Fruit fly (Drosophila melanogaster) whole organism, embryonic: ENCODE measurements around the gene CG7332.
A peak's percentile ranks its signal among the peaks of the same experiment; 100 is the strongest.

ENCODE experiments used
- Antp ChIP-seq: fragments of 200-800 bp; sonication (Bioruptor generic); optimal IDR thresholded peaks from 3 replicates; lab custom pipeline; 2016; ENCODE audit warnings: missing biosample characterization, missing genetic modification characterization
- BtbVII ChIP-seq: fragments of 200-800 bp; sonication (Bioruptor generic); optimal IDR thresholded peaks from 3 replicates; lab custom pipeline; 2017; ENCODE audit warnings: missing biosample characterization, mild to moderate bottlenecking, missing genetic modification characterization
- CG10209 ChIP-seq: fragments of 200-800 bp; sonication (Bioruptor generic); optimal IDR thresholded peaks from 3 replicates; lab custom pipeline; 2017; ENCODE audit warnings: missing biosample characterization, mild to moderate bottlenecking, missing genetic modification characterization, missing genetic modification reagents
- CG11695 ChIP-seq: fragments of 200-800 bp; sonication (Bioruptor generic); IDR thresholded peaks from 3 replicates; pipeline ENCODE4 v1.3.6; 2022; ENCODE audit warnings: missing biosample characterization, missing genetic modification characterization
- CG12104 ChIP-seq: fragments of 200-800 bp; sonication (Bioruptor generic); optimal IDR thresholded peaks from 3 replicates; lab custom pipeline; 2016; ENCODE audit warnings: missing biosample characterization, missing genetic modification characterization
- CG12299 ChIP-seq: fragments of 200-800 bp; sonication (Bioruptor generic); optimal IDR thresholded peaks from 2 replicates; lab custom pipeline; 2018; ENCODE audit warnings: missing biosample characterization, mild to moderate bottlenecking, missing genetic modification characterization
- CG12659 ChIP-seq: fragments of 200-800 bp; sonication (Bioruptor generic); optimal IDR thresholded peaks from 3 replicates; lab custom pipeline; 2017; ENCODE audit warnings: mild to moderate bottlenecking, missing biosample characterization, missing genetic modification reagents, missing genetic modification characterization
- CG13296 ChIP-seq: fragments of 200-800 bp; sonication (Bioruptor generic); optimal IDR thresholded peaks from 3 replicates; lab custom pipeline; 2018; ENCODE audit warnings: missing biosample characterization, mild to moderate bottlenecking, missing genetic modification characterization
- CG13775 ChIP-seq: fragments of 200-800 bp; sonication (Bioruptor generic); optimal IDR thresholded peaks from 3 replicates; lab custom pipeline; 2017; ENCODE audit warnings: missing biosample characterization, mild to moderate bottlenecking, missing genetic modification characterization
- CG14441 ChIP-seq: fragments of 200-800 bp; sonication (Bioruptor generic); IDR thresholded peaks from 2 replicates; pipeline ENCODE4 v1.3.6; 2022; ENCODE audit warnings: missing biosample characterization, missing genetic modification characterization
- CG17359 ChIP-seq: fragments of 200-800 bp; sonication (Bioruptor generic); optimal IDR thresholded peaks from 3 replicates; lab custom pipeline; 2018; ENCODE audit warnings: missing biosample characterization, mild to moderate bottlenecking, missing genetic modification characterization, moderate library complexity
- CG17612 ChIP-seq: fragments of 200-800 bp; sonication (Bioruptor generic); IDR thresholded peaks from 2 replicates; pipeline ENCODE4 v1.3.6; 2022; ENCODE audit warnings: missing biosample characterization, missing genetic modification characterization
- CG18476 ChIP-seq: fragments of 200-800 bp; sonication (Bioruptor generic); optimal IDR thresholded peaks from 2 replicates; lab custom pipeline; 2016; ENCODE audit warnings: missing biosample characterization, mild to moderate bottlenecking, missing genetic modification characterization
- CG2678 ChIP-seq: fragments of 200-800 bp; sonication (Bioruptor generic); optimal IDR thresholded peaks from 3 replicates; lab custom pipeline; 2019; ENCODE audit warnings: missing biosample characterization, mild to moderate bottlenecking, missing genetic modification characterization, moderate library complexity
- CG2712 ChIP-seq: fragments of 200-800 bp; optimal IDR thresholded peaks from 3 replicates; lab custom pipeline; 2019; ENCODE audit warnings: missing biosample characterization, mild to moderate bottlenecking, missing genetic modification characterization, moderate library complexity
- CG3065 ChIP-seq: fragments of 200-800 bp; sonication (Bioruptor generic); optimal IDR thresholded peaks from 2 replicates; lab custom pipeline; 2016; ENCODE audit warnings: missing biosample characterization, missing genetic modification characterization
- CG32532 ChIP-seq: fragments of 200-800 bp; sonication (Bioruptor generic); IDR thresholded peaks from 2 replicates; pipeline ENCODE4 v1.3.6; 2022; ENCODE audit warnings: missing biosample characterization, missing genetic modification characterization
- CG3847 ChIP-seq: fragments of 200-800 bp; sonication (Bioruptor generic); IDR thresholded peaks from 2 replicates; pipeline ENCODE4 v1.3.6; 2022; ENCODE audit warnings: missing biosample characterization, missing genetic modification characterization
- CG6254 ChIP-seq: fragments of 200-800 bp; sonication (Bioruptor generic); optimal IDR thresholded peaks from 3 replicates; lab custom pipeline; 2017; ENCODE audit warnings: mild to moderate bottlenecking, missing biosample characterization, missing genetic modification reagents, missing genetic modification characterization
- CG6813 ChIP-seq: fragments of 200-800 bp; sonication (Bioruptor generic); optimal IDR thresholded peaks from 2 replicates; lab custom pipeline; 2017; ENCODE audit warnings: missing biosample characterization, missing genetic modification characterization, mild to moderate bottlenecking, moderate library complexity, missing genetic modification reagents
- CG8924 ChIP-seq: fragments of 200-800 bp; optimal IDR thresholded peaks from 3 replicates; lab custom pipeline; 2019; ENCODE audit warnings: missing biosample characterization, mild to moderate bottlenecking, missing genetic modification characterization, moderate library complexity
- CG9437 ChIP-seq: fragments of 200-800 bp; sonication (Bioruptor generic); optimal IDR thresholded peaks from 2 replicates; lab custom pipeline; 2018; ENCODE audit warnings: missing biosample characterization, mild to moderate bottlenecking, missing genetic modification characterization
- CG9727 ChIP-seq: fragments of 200-800 bp; sonication (Bioruptor generic); optimal IDR thresholded peaks from 3 replicates; lab custom pipeline; 2017; ENCODE audit warnings: missing biosample characterization, mild to moderate bottlenecking, missing genetic modification characterization
- CG9797 ChIP-seq: fragments of 200-800 bp; sonication (Bioruptor generic); optimal IDR thresholded peaks from 3 replicates; lab custom pipeline; 2018; ENCODE audit warnings: missing biosample characterization, mild to moderate bottlenecking, missing genetic modification characterization
- Ets65A ChIP-seq: fragments of 200-800 bp; sonication (Bioruptor generic); peaks from one replicate; lab custom pipeline; 2016; ENCODE audit warnings: missing biosample characterization, missing genetic modification characterization
- Fer1 ChIP-seq: fragments of 200-800 bp; sonication (Bioruptor generic); optimal IDR thresholded peaks from 2 replicates; lab custom pipeline; 2017; ENCODE audit warnings: missing biosample characterization, mild to moderate bottlenecking, missing genetic modification characterization
- Hmr ChIP-seq: fragments of 200-800 bp; sonication (Bioruptor generic); optimal IDR thresholded peaks from 3 replicates; lab custom pipeline; 2017; ENCODE audit warnings: mild to moderate bottlenecking, missing biosample characterization, missing genetic modification reagents, missing genetic modification characterization
- Hmx ChIP-seq: fragments of 200-800 bp; sonication (Bioruptor generic); optimal IDR thresholded peaks from 2 replicates; lab custom pipeline; 2016; ENCODE audit warnings: missing biosample characterization, missing genetic modification characterization
- Mrtf ChIP-seq: fragments of 200-800 bp; sonication (Bioruptor generic); IDR thresholded peaks from 3 replicates; pipeline ENCODE4 v1.3.6; 2022; ENCODE audit warnings: missing biosample characterization, missing genetic modification characterization
- Pdp1 ChIP-seq, 2 experiments: fragments of 200-800 bp; sonication (Bioruptor generic); optimal IDR thresholded peaks; 3 replicates each; lab custom pipeline; 2016; ENCODE audit warnings: missing biosample characterization in 2 of 2, missing genetic modification characterization in 2 of 2, mild to moderate bottlenecking in 1 of 2, moderate library complexity in 1 of 2
- Ptx1 ChIP-seq: fragments of 200-800 bp; sonication (Bioruptor generic); IDR thresholded peaks from 2 replicates; pipeline ENCODE4 v1.3.6; 2022; ENCODE audit warnings: missing biosample characterization, missing genetic modification characterization
- Sin3A ChIP-seq: fragments of >200 bp; optimal IDR thresholded peaks from 2 replicates; lab custom pipeline; 2018
- Trl ChIP-seq, 3 experiments: fragments of >200 bp in 2 of 3; fragments of 200-800 bp in 1 of 3; sonication (Bioruptor generic) in 1 of 3; optimal IDR thresholded peaks; 2 replicates in 1 of 3; 3 replicates in 2 of 3; lab custom pipeline; 2016 to 2017; ENCODE audit warnings: missing biosample characterization in 1 of 3, missing genetic modification characterization in 1 of 3
- dpn ChIP-seq, 2 experiments: fragments of 200-800 bp; sonication (Bioruptor generic); optimal IDR thresholded peaks; 3 replicates each; lab custom pipeline; 2016; ENCODE audit warnings: missing biosample characterization in 2 of 2, missing genetic modification characterization in 2 of 2
- ems ChIP-seq: fragments of 200-800 bp; sonication (Bioruptor generic); optimal IDR thresholded peaks from 3 replicates; lab custom pipeline; 2016; ENCODE audit warnings: missing biosample characterization, missing genetic modification characterization
- esg ChIP-seq: fragments of 200-800 bp; sonication (Bioruptor generic); conservative IDR thresholded peaks from 2 replicates; pipeline ENCODE4 v1.3.6; 2022; ENCODE audit warnings: missing biosample characterization, missing genetic modification characterization
- fu2 ChIP-seq: fragments of 200-800 bp; sonication (Bioruptor generic); optimal IDR thresholded peaks from 2 replicates; lab custom pipeline; 2016; ENCODE audit warnings: missing biosample characterization, missing genetic modification characterization
- grau ChIP-seq: fragments of 200-800 bp; optimal IDR thresholded peaks from 3 replicates; lab custom pipeline; 2019; ENCODE audit warnings: missing biosample characterization, mild to moderate bottlenecking, missing genetic modification characterization, moderate library complexity
- ind ChIP-seq: fragments of 200-800 bp; sonication (Bioruptor generic); optimal IDR thresholded peaks from 3 replicates; lab custom pipeline; 2016; ENCODE audit warnings: missing biosample characterization, missing genetic modification characterization
- inv ChIP-seq: fragments of 200-800 bp; sonication (Bioruptor generic); IDR thresholded peaks from 2 replicates; pipeline ENCODE4 v1.3.6; 2022; ENCODE audit warnings: missing biosample characterization, missing genetic modification characterization; ENCODE audit not compliant: partially characterized antibody
- lmd ChIP-seq: fragments of 200-800 bp; sonication (Bioruptor generic); IDR thresholded peaks from 2 replicates; pipeline ENCODE4 v1.3.6; 2022; ENCODE audit warnings: missing biosample characterization, missing genetic modification characterization
- maf-S ChIP-seq: fragments of 200-800 bp; sonication (Bioruptor generic); optimal IDR thresholded peaks from 2 replicates; lab custom pipeline; 2016; ENCODE audit warnings: missing biosample characterization, missing genetic modification characterization
- mld ChIP-seq: fragments of 200-800 bp; sonication (Bioruptor generic); IDR thresholded peaks from 3 replicates; pipeline ENCODE4 v1.3.6; 2022; ENCODE audit warnings: missing biosample characterization, missing genetic modification characterization; ENCODE audit not compliant: partially characterized antibody
- nmo ChIP-seq: fragments of 200-800 bp; sonication (Bioruptor generic); optimal IDR thresholded peaks from 2 replicates; lab custom pipeline; 2018; ENCODE audit warnings: missing biosample characterization, mild to moderate bottlenecking, missing genetic modification characterization, moderate library complexity
- pzg ChIP-seq: fragments of 200-800 bp; sonication (Bioruptor generic); optimal IDR thresholded peaks from 3 replicates; lab custom pipeline; 2018; ENCODE audit warnings: missing biosample characterization, mild to moderate bottlenecking, missing genetic modification characterization, moderate library complexity
- salm ChIP-seq: fragments of 200-800 bp; sonication (Bioruptor generic); optimal IDR thresholded peaks from 2 replicates; lab custom pipeline; 2018; ENCODE audit warnings: missing biosample characterization, mild to moderate bottlenecking, missing genetic modification characterization
- ssp ChIP-seq: fragments of 200-800 bp; sonication (Bioruptor generic); IDR thresholded peaks from 2 replicates; pipeline ENCODE4 v1.3.6; 2022; ENCODE audit warnings: missing biosample characterization, missing genetic modification characterization
- sug ChIP-seq: fragments of 200-800 bp; optimal IDR thresholded peaks from 2 replicates; lab custom pipeline; 2019; ENCODE audit warnings: missing biosample characterization, mild to moderate bottlenecking, missing genetic modification characterization, moderate library complexity
- trem ChIP-seq: fragments of 200-800 bp; optimal IDR thresholded peaks from 3 replicates; lab custom pipeline; 2019; ENCODE audit warnings: missing biosample characterization, mild to moderate bottlenecking, missing genetic modification characterization, moderate library complexity

Gene CG7332

DNA sequence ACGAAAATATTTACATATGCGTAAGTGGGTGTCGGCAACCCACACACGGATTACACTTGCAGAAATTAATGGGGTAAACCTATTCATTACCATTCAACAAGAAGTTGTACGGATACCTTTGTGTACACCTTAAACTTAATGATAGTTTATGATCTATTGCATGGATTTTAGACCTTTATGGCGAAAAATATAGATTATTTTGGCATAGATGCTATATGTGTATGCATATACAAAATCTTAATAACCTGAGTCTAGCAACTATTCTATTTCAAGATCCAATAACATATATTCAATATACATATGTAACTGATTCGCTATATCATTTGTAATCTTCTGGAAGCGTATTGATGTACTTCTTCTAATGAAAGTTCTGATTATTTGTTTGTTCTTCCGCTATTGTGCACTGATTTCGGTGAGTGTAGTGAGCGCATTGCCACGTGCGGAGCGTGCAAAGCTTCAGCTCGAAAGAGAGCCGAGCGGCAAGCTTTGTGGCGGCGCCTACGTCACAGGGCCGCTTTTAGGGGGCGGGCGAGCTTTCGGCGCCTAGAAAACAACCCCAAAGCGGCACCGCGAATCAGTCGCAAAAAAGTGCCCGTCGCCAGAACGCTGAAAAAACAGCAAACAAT, 15.6 kb downstream of the CG7332 start, which contains the start of gene CG7378 (continued):
- TF ChIP-seq Antp (GFP tag; lab: Kevin White, UChicago): peak; percentile 22
- TF ChIP-seq CG32532 (GFP tag; lab: Robert Waterston, UW): peak; percentile 27; the same call in 1 of the 2 replicates
- TF ChIP-seq BtbVII (GFP tag; lab: Kevin White, UChicago): peak; percentile 48
- no peak for TF ChIP-seq fu2 (GFP tag; lab: Kevin White, UChicago)
- no peak for TF ChIP-seq salm
- TF ChIP-seq Trl (optimal IDR thresholded peaks at IDR 0.05; lab: Kevin White, UChicago): peak; percentile 1 to 13
- TF ChIP-seq Trl (GFP tag; optimal IDR thresholded peaks at IDR 0.05; lab: Kevin White, UChicago): peak; percentile 48
- TF ChIP-seq CG13296: peak; percentile 3
- TF ChIP-seq CG3847: peak; percentile 31; the same call in 1 of the 2 replicates
- peak; percentile 15 for TF ChIP-seq CG18476 (GFP tag; lab: Kevin White, UChicago)
- TF ChIP-seq CG12659: peak; percentile 49
- TF ChIP-seq pzg (GFP tag; lab: Kevin White, UChicago): no peak
- TF ChIP-seq Hmx: no peak
- no peak for TF ChIP-seq inv
- peak; percentile 69 for TF ChIP-seq sug (tag; lab: Kevin White, UChicago)
- TF ChIP-seq grau (tag; lab: Kevin White, UChicago): peak; percentile 40
- 0 out of 2 replicates have a peak, but pooled peaks have one; percentile 22 for TF ChIP-seq esg (GFP tag; lab: Robert Waterston, UW)
- TF ChIP-seq CG11695 (GFP tag; lab: Robert Waterston, UW): 0 out of 3 replicates have a peak, but pooled peaks have one; percentile 24
- peak; percentile 7; the same call in 1 of the 2 replicates for TF ChIP-seq lmd
- TF ChIP-seq CG14441 (GFP tag; lab: Robert Waterston, UW): no peak
- TF ChIP-seq ssp (GFP tag; lab: Robert Waterston, UW): no peak
- TF ChIP-seq ems (GFP tag; lab: Kevin White, UChicago): peak; percentile 18
- TF ChIP-seq CG2712: peak; percentile 24
- peak; percentile 79 for TF ChIP-seq CG9727 (GFP tag; lab: Kevin White, UChicago)
- TF ChIP-seq CG12104 (GFP tag; lab: Kevin White, UChicago): peak; percentile 33
- TF ChIP-seq trem (tag; lab: Kevin White, UChicago): no peak
- peak; percentile 48 for TF ChIP-seq CG9437 (GFP tag; lab: Kevin White, UChicago)
- TF ChIP-seq ind (GFP tag; lab: Kevin White, UChicago): peak; percentile 32
- TF ChIP-seq CG2678 (tag; lab: Kevin White, UChicago): peak; percentile 71
- no peak for TF ChIP-seq maf-S
- no peak for TF ChIP-seq CG9797 (GFP tag; lab: Kevin White, UChicago)
- peak; percentile 53 for TF ChIP-seq CG6813
- TF ChIP-seq Ets65A: peak; percentile 35
- no peak for TF ChIP-seq CG3065 (GFP tag; lab: Kevin White, UChicago)
- TF ChIP-seq Hmr (GFP tag; lab: Kevin White, UChicago): peak; percentile 64
- peak; percentile 49 for TF ChIP-seq nmo (GFP tag; lab: Kevin White, UChicago)
- TF ChIP-seq Mrtf (GFP tag; lab: Robert Waterston, UW): peak; percentile 50; the same call in 2 of the 3 replicates
- TF ChIP-seq Pdp1 (GFP tag; optimal IDR thresholded peaks at IDR 0.05; lab: Kevin White, UChicago): peak; percentile 28 to 68
- peak; percentile 48 for TF ChIP-seq CG8924 (tag; lab: Kevin White, UChicago)
- peak; percentile 54 for TF ChIP-seq CG13775 (GFP tag; lab: Kevin White, UChicago)
- no peak for TF ChIP-seq CG17612 (GFP tag; lab: Robert Waterston, UW)
- TF ChIP-seq CG10209 (GFP tag; lab: Kevin White, UChicago): peak; percentile 36
- no peak for TF ChIP-seq CG6254 (GFP tag; lab: Kevin White, UChicago)
- TF ChIP-seq mld: no peak
- no peak for TF ChIP-seq Sin3A (lab: Kevin White, UChicago)
- peak; percentile 5 for TF ChIP-seq CG17359 (tag; lab: Kevin White, UChicago)
- TF ChIP-seq CG12299 (tag; lab: Kevin White, UChicago): no peak
- peak; percentile 8 to 60 for TF ChIP-seq dpn (GFP tag; optimal IDR thresholded peaks at IDR 0.05; lab: Kevin White, UChicago)
- TF ChIP-seq Fer1: peak; percentile 10
- peak; percentile 39 for TF ChIP-seq Ptx1 (GFP tag; lab: Robert Waterston, UW)
